Worm (Caenorhabditis elegans) whole organism, L4 larva: ENCODE measurements around the gene clec-75.
"Not testable (repeated sequence)": the region's sequence is repeated elsewhere in the genome, so short reads cannot be mapped to it uniquely, and the experiment has no call there.

Experiments used
- F37D6.2 ChIP-seq: sonication (generic microtip); optimal IDR thresholded peaks from 2 replicates; lab custom pipeline; 2016; ENCODE audit warnings: mild to moderate bottlenecking, missing genetic modification characterization, missing compliant biosample characterization
- T20F7.1 ChIP-seq: fragments of 200-800 bp; sonication (Bioruptor generic); optimal IDR thresholded peaks from 2 replicates; lab custom pipeline; 2018; ENCODE audit warnings: mild to moderate bottlenecking, missing genetic modification characterization, missing compliant biosample characterization
- T26A8.4 ChIP-seq: fragments of 200-800 bp; sonication (Bioruptor generic); IDR thresholded peaks from 2 replicates; pipeline ENCODE4 v1.3.6; 2022; ENCODE audit warnings: missing genetic modification characterization, missing compliant biosample characterization
- Y48G9A.11 ChIP-seq: fragments of 200-800 bp; sonication (Bioruptor generic); IDR thresholded peaks from 2 replicates; pipeline ENCODE4 v1.3.6; 2022; ENCODE audit warnings: missing genetic modification reagents, missing genetic modification characterization, missing compliant biosample characterization
- Y75B8A.6 ChIP-seq: fragments of 200-800 bp; sonication (Bioruptor generic); IDR thresholded peaks from 2 replicates; pipeline ENCODE4 v1.3.6; 2022; ENCODE audit warnings: missing genetic modification reagents, missing genetic modification characterization, missing compliant biosample characterization
- ZK337.2 ChIP-seq: fragments of 200-800 bp; sonication (Bioruptor generic); IDR thresholded peaks from 2 replicates; pipeline ENCODE4 v1.3.6; 2022; ENCODE audit warnings: missing genetic modification reagents, missing genetic modification characterization, missing compliant biosample characterization
- ama-1 ChIP-seq: fragments of 150-350 bp; optimal IDR thresholded peaks from 2 replicates; lab custom pipeline; 2014; ENCODE audit warnings: inconsistent platforms, mixed read lengths
- ceh-28 ChIP-seq: fragments of 150-350 bp; optimal IDR thresholded peaks from 2 replicates; lab custom pipeline; 2014; ENCODE audit warnings: missing biosample characterization, missing genetic modification reagents, missing genetic modification characterization
- ceh-32 ChIP-seq: sonication (generic microtip); optimal IDR thresholded peaks from 2 replicates; lab custom pipeline; 2016; ENCODE audit warnings: mild to moderate bottlenecking, missing genetic modification characterization, missing compliant biosample characterization; ENCODE audit not compliant: poor library complexity
- ceh-82 ChIP-seq: sonication (generic microtip); optimal IDR thresholded peaks from 2 replicates; lab custom pipeline; 2017; ENCODE audit warnings: missing biosample characterization, missing genetic modification characterization
- dmd-8 ChIP-seq: fragments of 200-800 bp; sonication (Bioruptor generic); IDR thresholded peaks from 2 replicates; pipeline ENCODE4 v1.3.6; 2022; ENCODE audit warnings: missing genetic modification characterization, missing compliant biosample characterization
- dve-1 ChIP-seq: sonication (generic microtip); optimal IDR thresholded peaks from 2 replicates; lab custom pipeline; 2017; ENCODE audit warnings: antibody characterized with exemption, mild to moderate bottlenecking, missing genetic modification characterization, missing compliant biosample characterization; ENCODE audit not compliant: insufficient read depth
- egl-43 ChIP-seq: fragments of 200-800 bp; sonication (Bioruptor generic); IDR thresholded peaks from 2 replicates; pipeline ENCODE4 v1.3.6; 2022; ENCODE audit warnings: missing genetic modification reagents, missing genetic modification characterization, missing compliant biosample characterization
- fkh-10 ChIP-seq: fragments of 150-350 bp; optimal IDR thresholded peaks from 2 replicates; lab custom pipeline; 2014; ENCODE audit warnings: missing biosample characterization, missing genetic modification reagents, missing genetic modification characterization
- hif-1 ChIP-seq, 2 experiments: sonication (generic microtip); optimal IDR thresholded peaks; 2 replicates each; lab custom pipeline; 2016 to 2017; ENCODE audit warnings: missing compliant biosample characterization in 2 of 2, missing genetic modification characterization in 2 of 2, missing genetic modification reagents in 2 of 2, missing genotype in 2 of 2, mild to moderate bottlenecking in 1 of 2
- hlh-11 ChIP-seq: fragments of 200-800 bp; sonication (Bioruptor generic); optimal IDR thresholded peaks from 2 replicates; lab custom pipeline; 2018; ENCODE audit warnings: mild to moderate bottlenecking, missing genetic modification characterization, missing compliant biosample characterization
- lin-1 ChIP-seq: fragments of 200-800 bp; sonication (Bioruptor generic); IDR thresholded peaks from 2 replicates; pipeline ENCODE4 v1.3.6; 2022; ENCODE audit warnings: missing genetic modification reagents, missing genetic modification characterization, missing compliant biosample characterization
- lin-13 ChIP-seq: fragments of 150-350 bp; optimal IDR thresholded peaks from 2 replicates; lab custom pipeline; 2014; ENCODE audit warnings: missing biosample characterization, missing genetic modification reagents, missing genetic modification characterization
- mdt-29 ChIP-seq: fragments of 200-800 bp; sonication (Bioruptor generic); IDR thresholded peaks from 2 replicates; pipeline ENCODE4 v1.3.6; 2022; ENCODE audit warnings: missing genetic modification reagents, missing genetic modification characterization, missing compliant biosample characterization
- mxl-3 ChIP-seq: fragments of 200-800 bp; sonication (Bioruptor generic); optimal IDR thresholded peaks from 2 replicates; lab custom pipeline; 2018; ENCODE audit warnings: mild to moderate bottlenecking, missing genetic modification characterization, missing compliant biosample characterization
- nhr-10 ChIP-seq: fragments of 150-350 bp; optimal IDR thresholded peaks from 2 replicates; lab custom pipeline; 2014; ENCODE audit warnings: missing biosample characterization, missing genetic modification characterization
- nhr-28 ChIP-seq: fragments of 150-350 bp; optimal IDR thresholded peaks from 2 replicates; lab custom pipeline; 2014; ENCODE audit warnings: missing biosample characterization, missing genetic modification characterization
- nhr-41 ChIP-seq: fragments of 200-800 bp; sonication (Bioruptor generic); IDR thresholded peaks from 2 replicates; pipeline ENCODE4 v1.3.6; 2022; ENCODE audit warnings: missing genetic modification reagents, missing genetic modification characterization, missing compliant biosample characterization
- nhr-6 ChIP-seq: fragments of 150-350 bp; optimal IDR thresholded peaks from 2 replicates; lab custom pipeline; 2014; ENCODE audit warnings: missing biosample characterization, missing genetic modification characterization
- nhr-77 ChIP-seq: fragments of 150-350 bp; optimal IDR thresholded peaks from 2 replicates; lab custom pipeline; 2014; ENCODE audit warnings: missing biosample characterization, missing genetic modification characterization
- rbr-2 ChIP-seq: sonication (generic microtip); optimal IDR thresholded peaks from 2 replicates; lab custom pipeline; 2016; ENCODE audit warnings: missing genotype, missing genetic modification characterization, missing compliant biosample characterization
- set-16 ChIP-seq: fragments of 200-800 bp; sonication (Bioruptor generic); IDR thresholded peaks from 2 replicates; pipeline ENCODE4 v1.3.6; 2022; ENCODE audit warnings: missing genetic modification reagents, missing genetic modification characterization, missing compliant biosample characterization
- snpc-1.2 ChIP-seq: fragments of 200-800 bp; sonication (Bioruptor generic); IDR thresholded peaks from 2 replicates; pipeline ENCODE4 v1.3.6; 2022; ENCODE audit warnings: missing genetic modification reagents, missing genetic modification characterization, missing compliant biosample characterization
- snpc-4 ChIP-seq: fragments of 150-350 bp; optimal IDR thresholded peaks from 2 replicates; lab custom pipeline; 2014; ENCODE audit warnings: missing biosample characterization, missing genetic modification characterization
- spr-1 ChIP-seq: sonication (generic microtip); optimal IDR thresholded peaks from 2 replicates; lab custom pipeline; 2016; ENCODE audit warnings: mild to moderate bottlenecking, missing genetic modification characterization, missing compliant biosample characterization
- tag-97 ChIP-seq: fragments of 200-800 bp; sonication (Bioruptor generic); IDR thresholded peaks from 2 replicates; pipeline ENCODE4 v1.3.6; 2022; ENCODE audit warnings: missing genetic modification characterization, missing compliant biosample characterization
- tra-1 ChIP-seq: fragments of 200-800 bp; sonication (Bioruptor generic); IDR thresholded peaks from 2 replicates; pipeline ENCODE4 v1.3.6; 2022; ENCODE audit warnings: missing genetic modification reagents, missing genetic modification characterization, missing compliant biosample characterization
- unc-39 ChIP-seq: sonication (generic microtip); optimal IDR thresholded peaks from 2 replicates; lab custom pipeline; 2017; ENCODE audit warnings: missing biosample characterization, missing genetic modification characterization
- unc-62 ChIP-seq, 3 experiments: fragments of 150-350 bp in 1 of 3; sonication (generic microtip); optimal IDR thresholded peaks in 2 of 3; peaks in 1 of 3; 1 replicate in 1 of 3; 2 replicates in 2 of 3; lab custom pipeline; 2014 to 2017; ENCODE audit warnings: missing biosample characterization in 3 of 3, missing genetic modification characterization in 3 of 3, missing genetic modification reagents in 3 of 3, missing genotype in 1 of 3
- vab-7 ChIP-seq: fragments of 200-800 bp; sonication (Bioruptor generic); IDR thresholded peaks from 2 replicates; pipeline ENCODE4 v1.3.6; 2022; ENCODE audit warnings: missing genetic modification reagents, missing genetic modification characterization, missing compliant biosample characterization
- zag-1 ChIP-seq: fragments of 150-350 bp; optimal IDR thresholded peaks from 2 replicates; lab custom pipeline; 2014; ENCODE audit warnings: missing biosample characterization, missing genetic modification characterization
- zfp-3 ChIP-seq: fragments of 200-800 bp; sonication (Bioruptor generic); conservative IDR thresholded peaks from 2 replicates; pipeline ENCODE4 v1.3.6; 2022; ENCODE audit warnings: missing genetic modification reagents, missing genetic modification characterization, missing compliant biosample characterization
- ztf-7 ChIP-seq: fragments of 150-350 bp; optimal IDR thresholded peaks from 2 replicates; lab custom pipeline; 2014; ENCODE audit warnings: missing biosample characterization, missing genetic modification characterization

Gene clec-75

DNA sequence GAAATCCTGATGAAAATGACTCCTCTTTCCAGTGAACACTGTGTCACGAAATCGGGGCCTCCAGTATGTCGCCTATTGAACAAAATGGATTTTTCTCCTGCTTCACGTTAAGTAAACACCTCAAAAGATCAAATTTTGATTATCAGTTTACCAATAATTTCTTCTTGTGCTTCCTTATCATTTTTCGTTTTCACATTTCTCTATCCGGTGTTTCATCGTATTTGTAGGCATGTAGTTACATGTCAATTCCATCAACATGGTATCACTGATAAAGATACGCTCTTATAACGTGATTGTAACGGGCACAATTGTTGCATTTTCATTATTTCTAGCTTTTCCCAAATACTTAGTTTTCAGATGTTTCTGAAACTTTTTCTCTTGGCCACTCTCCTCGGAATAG, 16.1 kb upstream of the clec-75 start, which contains the start of gene clec-72 (continued):
- TF ChIP-seq tra-1 (GFP tag; lab: Robert Waterston, UW) (0 out of 2 replicates have a peak, but pooled peaks have one; percentile 31), nhr-77 (tag; lab: Kevin White, UChicago) (peak; percentile 88), dmd-8 (GFP tag; lab: Robert Waterston, UW) (no peak), hlh-11 (peak; percentile 66), mdt-29 (GFP tag; lab: Robert Waterston, UW) (no peak), F37D6.2 (no peak), dve-1 (no peak), lin-1 (peak; percentile 49; the same call in 1 of the 2 replicates), Y75B8A.6 (GFP tag; lab: Robert Waterston, UW) (0 out of 2 replicates have a peak, but pooled peaks have one; percentile 7), unc-39 (no peak), mxl-3 (GFP tag; lab: Kevin White, UChicago) (peak; percentile 5), nhr-41 (GFP tag; lab: Robert Waterston, UW) (no peak), vab-7 (GFP tag; lab: Robert Waterston, UW) (no peak), zfp-3 (GFP tag; lab: Robert Waterston, UW) (no peak), snpc-4 (tag; lab: Kevin White, UChicago) (no peak), ceh-32 (tag; lab: Kevin White, UChicago) (no peak), T20F7.1 (GFP tag; lab: Kevin White, UChicago) (no peak), nhr-6 (tag; lab: Kevin White, UChicago) (no peak), hif-1 (tag; optimal IDR thresholded peaks at IDR 0.05; lab: Kevin White, UChicago) (no peak), nhr-28 (tag; lab: Kevin White, UChicago) (peak; percentile 99), nhr-10 (tag; lab: Kevin White, UChicago) (no peak), ceh-82 (tag; lab: Kevin White, UChicago) (no peak), tag-97 (GFP tag; lab: Robert Waterston, UW) (no peak), ZK337.2 (no peak), spr-1 (tag; lab: Kevin White, UChicago) (no peak)

DNA sequence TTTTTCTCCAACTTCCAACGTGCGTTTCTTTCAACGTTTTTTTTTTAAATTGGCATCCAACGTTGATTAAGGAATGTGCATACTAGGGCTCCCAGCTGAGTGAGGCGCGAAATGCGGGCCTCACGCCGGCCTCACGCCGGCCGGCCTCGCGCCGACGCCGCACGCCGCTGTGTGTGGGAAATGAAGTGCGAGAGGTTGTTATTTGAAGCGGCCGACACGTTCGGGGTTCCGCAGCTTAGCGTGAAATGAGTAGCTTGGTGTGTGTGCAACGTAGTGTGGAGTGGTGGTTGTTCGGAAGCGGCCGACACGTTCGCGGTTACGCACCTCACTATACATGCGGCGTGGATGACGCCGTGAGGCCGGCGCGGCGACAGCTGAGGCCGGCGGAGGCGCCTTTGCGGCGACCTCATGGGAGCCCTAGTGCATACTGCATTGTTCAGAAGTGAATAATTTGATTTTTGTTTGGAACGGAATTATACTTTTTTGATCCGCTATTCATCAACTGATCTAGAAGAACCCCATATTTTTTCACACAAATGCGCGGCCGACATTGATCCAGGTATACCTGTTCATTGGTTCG, 13.1 kb upstream of the clec-75 start:
- peak; percentile 48; the same call in 1 of the 2 replicates for TF ChIP-seq egl-43 (GFP tag; lab: Robert Waterston, UW)
- peak; percentile 92 for TF ChIP-seq set-16 (GFP tag; lab: Robert Waterston, UW)
- peak in 1 of 2 experiments; percentile 52 for TF ChIP-seq unc-62 (GFP tag; optimal IDR thresholded peaks at IDR 0.05 in 1 of 2; lab: Kevin White, UChicago)
- TF ChIP-seq unc-62 (tag; optimal IDR thresholded peaks at IDR 0.05; lab: Kevin White, UChicago): not testable (repeated sequence)
- TF ChIP-seq Y48G9A.11 (GFP tag; lab: Robert Waterston, UW): 0 out of 2 replicates have a peak, but pooled peaks have one; percentile 6
- 0 out of 2 replicates have a peak, but pooled peaks have one; percentile 40 for TF ChIP-seq snpc-1.2

DNA sequence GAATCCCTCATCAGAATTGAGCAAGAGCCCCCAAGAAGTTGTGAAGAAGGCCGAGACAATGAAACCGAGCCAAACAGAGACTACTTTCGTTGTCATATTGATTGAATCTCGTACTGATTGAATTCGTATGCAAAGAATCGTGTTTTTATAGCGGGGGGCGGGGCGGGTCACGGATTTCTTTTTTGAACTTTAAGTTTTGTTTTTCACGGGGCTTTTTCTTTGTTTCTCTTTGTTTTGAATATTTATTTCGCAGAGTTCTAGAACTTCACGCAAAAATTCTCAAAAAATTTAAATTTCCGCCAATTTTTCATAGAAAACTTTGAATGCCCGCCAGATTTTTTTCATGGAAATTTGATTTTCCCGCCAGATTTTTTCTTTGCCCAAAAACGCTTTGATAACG, 4.4 kb upstream of the clec-75 start, which contains the start of gene clec-73:
Gene clec-73, minus strand, starts transcription at position 101 of the 400 bp plus-strand sequence.
- TF ChIP-seq zag-1 (no peak), rbr-2 (tag; lab: Kevin White, UChicago) (no peak), mxl-3 (GFP tag; lab: Kevin White, UChicago) (no peak), lin-13 (no peak), ceh-28 (no peak), fkh-10 (no peak), ama-1 (no peak), T26A8.4 (no peak), ztf-7 (tag; lab: Kevin White, UChicago) (no peak)
